Fruit fly (Drosophila melanogaster): ENCODE results near the gene Cdk8.

DNA sequence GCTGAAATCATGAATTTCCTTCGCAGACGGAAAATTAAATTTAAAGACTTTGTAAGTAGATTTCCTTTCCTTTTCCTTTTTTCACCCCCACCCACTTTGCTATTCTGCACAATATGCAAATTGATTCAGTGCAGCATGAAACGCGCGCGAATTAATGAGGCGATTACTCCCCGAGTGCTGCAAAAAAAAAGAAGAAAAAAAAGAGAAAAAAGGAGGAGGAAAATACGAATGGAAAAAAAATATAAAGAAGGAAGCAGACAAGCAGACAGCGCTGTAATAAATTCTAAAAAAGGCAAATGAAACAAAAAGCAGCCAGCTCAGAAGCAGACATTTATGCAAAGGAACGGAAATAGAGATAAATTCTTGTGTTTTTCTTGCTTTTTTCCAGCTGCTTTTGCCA, 10.3 kb upstream of the Cdk8 start:
- TF ChIP-seq CG8478 (optimal IDR thresholded peaks at IDR 0.05), result no peak
- TF ChIP-seq CTCF (optimal IDR thresholded peaks at IDR 0.05), result no peak

Measured in S2 (cell line).